Worm (Caenorhabditis elegans) whole organism, midembryonic: ENCODE measurements around the gene C47A10.12.

Experiments
- T22C8.4 ChIP-seq: fragments of 200-800 bp; sonication (Bioruptor generic); IDR thresholded peaks from 2 replicates; pipeline ENCODE4 v1.3.6; 2022; ENCODE audit warnings: missing genetic modification characterization, missing compliant biosample characterization
- cog-1 ChIP-seq: sonication (generic microtip); optimal IDR thresholded peaks from 2 replicates; lab custom pipeline; 2016; ENCODE audit warnings: missing genetic modification characterization, missing compliant biosample characterization
- flt-1 ChIP-seq: fragments of 200-800 bp; sonication (Bioruptor generic); IDR thresholded peaks from 2 replicates; pipeline ENCODE4 v1.3.6; 2022; ENCODE audit warnings: missing genetic modification characterization, missing compliant biosample characterization
- klf-2 ChIP-seq: fragments of 200-800 bp; sonication (Bioruptor generic); conservative IDR thresholded peaks from 2 replicates; pipeline ENCODE4 v1.3.6; 2022; ENCODE audit warnings: missing genetic modification reagents, missing genetic modification characterization, missing compliant biosample characterization
- med-1 ChIP-seq: sonication (generic microtip); optimal IDR thresholded peaks from 2 replicates; lab custom pipeline; 2017; ENCODE audit warnings: missing genetic modification characterization, mild to moderate bottlenecking, missing compliant biosample characterization, antibody characterized with exemption, missing genetic modification reagents; ENCODE audit not compliant: insufficient read depth
- ref-1 ChIP-seq: fragments of 200-800 bp; sonication (Bioruptor generic); conservative IDR thresholded peaks from 2 replicates; pipeline ENCODE4 v1.3.6; 2022; ENCODE audit warnings: missing genetic modification reagents, missing genetic modification characterization, missing compliant biosample characterization
- tab-1 ChIP-seq: fragments of 200-800 bp; sonication (Bioruptor generic); IDR thresholded peaks from 2 replicates; pipeline ENCODE4 v1.3.6; 2022; ENCODE audit warnings: missing genetic modification characterization, missing compliant biosample characterization
- ztf-23 ChIP-seq: fragments of 200-800 bp; sonication (Bioruptor generic); IDR thresholded peaks from 2 replicates; pipeline ENCODE4 v1.3.6; 2022; ENCODE audit warnings: missing genetic modification reagents, missing genetic modification characterization, missing compliant biosample characterization
- ztf-29 ChIP-seq: fragments of 200-800 bp; sonication (Bioruptor generic); IDR thresholded peaks from 2 replicates; pipeline ENCODE4 v1.3.6; 2022; ENCODE audit warnings: missing genetic modification reagents, missing genetic modification characterization, missing compliant biosample characterization

The C47A10.12 gene

ce11 chrV:17777624-17778023, at the start of gene C47A10.12:
Gene C47A10.12, plus strand, starts transcription at chrV:17777924.
- TF ChIP-seq med-1 (GFP tag; lab: Kevin White, UChicago) (no peak), T22C8.4 (GFP tag; lab: Robert Waterston, UW) (no peak), ztf-23 (no peak)

ce11 chrV:17728336-17728735, 49.4 kb upstream of the C47A10.12 start:
- TF ChIP-seq cog-1 = no peak
- TF ChIP-seq klf-2 = no peak
- no peak for TF ChIP-seq T22C8.4 (GFP tag; lab: Robert Waterston, UW)
- TF ChIP-seq ztf-29 (GFP tag; lab: Robert Waterston, UW) = no peak
- no peak for TF ChIP-seq tab-1 (GFP tag; lab: Robert Waterston, UW)
- no peak for TF ChIP-seq med-1 (GFP tag; lab: Kevin White, UChicago)
- TF ChIP-seq ref-1 (GFP tag; lab: Robert Waterston, UW) = no peak
- TF ChIP-seq flt-1 (GFP tag; lab: Robert Waterston, UW) = no peak
- no peak for TF ChIP-seq ztf-23

ce11 chrV:17728757-17729156, 49.0 kb upstream of the C47A10.12 start:
- TF ChIP-seq cog-1 (no peak), ref-1 (GFP tag; lab: Robert Waterston, UW) (no peak), ztf-29 (GFP tag; lab: Robert Waterston, UW) (no peak), klf-2 (no peak), T22C8.4 (GFP tag; lab: Robert Waterston, UW) (no peak), flt-1 (GFP tag; lab: Robert Waterston, UW) (no peak), tab-1 (GFP tag; lab: Robert Waterston, UW) (no peak), med-1 (GFP tag; lab: Kevin White, UChicago) (no peak), ztf-23 (no peak)

- TF ChIP-seq T22C8.4 (GFP tag; lab: Robert Waterston, UW) (no peak), med-1 (GFP tag; lab: Kevin White, UChicago) (no peak), ztf-23 (no peak), ref-1 (GFP tag; lab: Robert Waterston, UW) (no peak), ztf-29 (GFP tag; lab: Robert Waterston, UW) (no peak), tab-1 (GFP tag; lab: Robert Waterston, UW) (no peak), cog-1 (no peak), klf-2 (no peak), flt-1 (GFP tag; lab: Robert Waterston, UW) (no peak)
Measured at ce11 chrV:17732516-17732915, 45.2 kb upstream of the C47A10.12 start, which contains the start of gene twk-42. Gene twk-42, minus strand, starts transcription at chrV:17732616.

ce11 chrV:17739801-17740200, 37.9 kb upstream of the C47A10.12 start, which contains the start of gene cutl-4:
Gene cutl-4, minus strand, starts transcription at chrV:17739901.
- TF ChIP-seq klf-2 (no peak), flt-1 (GFP tag; lab: Robert Waterston, UW) (no peak), tab-1 (GFP tag; lab: Robert Waterston, UW) (no peak), T22C8.4 (GFP tag; lab: Robert Waterston, UW) (no peak), ref-1 (GFP tag; lab: Robert Waterston, UW) (no peak), ztf-23 (no peak), med-1 (GFP tag; lab: Kevin White, UChicago) (no peak), ztf-29 (GFP tag; lab: Robert Waterston, UW) (no peak), cog-1 (no peak)

ce11 chrV:17743802-17744201, 33.9 kb upstream of the C47A10.12 start:
- TF ChIP-seq klf-2 (no peak), ztf-29 (GFP tag; lab: Robert Waterston, UW) (no peak), med-1 (GFP tag; lab: Kevin White, UChicago) (no peak), flt-1 (GFP tag; lab: Robert Waterston, UW) (no peak), cog-1 (no peak), tab-1 (GFP tag; lab: Robert Waterston, UW) (no peak), ztf-23 (no peak), T22C8.4 (GFP tag; lab: Robert Waterston, UW) (no peak), ref-1 (GFP tag; lab: Robert Waterston, UW) (no peak)

ce11 chrV:17746959-17747358, 30.8 kb upstream of the C47A10.12 start, which contains the start of gene twk-36:
Gene twk-36, minus strand, starts transcription at chrV:17747059.
- TF ChIP-seq med-1 (GFP tag; lab: Kevin White, UChicago) = no peak
- TF ChIP-seq klf-2 = no peak
- no peak for TF ChIP-seq T22C8.4 (GFP tag; lab: Robert Waterston, UW)
- TF ChIP-seq ztf-29 (GFP tag; lab: Robert Waterston, UW) = no peak
- no peak for TF ChIP-seq tab-1 (GFP tag; lab: Robert Waterston, UW)
- TF ChIP-seq ref-1 (GFP tag; lab: Robert Waterston, UW) = no peak
- TF ChIP-seq ztf-23 = no peak
- no peak for TF ChIP-seq flt-1 (GFP tag; lab: Robert Waterston, UW)
- no peak for TF ChIP-seq cog-1

- TF ChIP-seq klf-2 = no peak
- no peak for TF ChIP-seq T22C8.4 (GFP tag; lab: Robert Waterston, UW)
- TF ChIP-seq flt-1 (GFP tag; lab: Robert Waterston, UW) = no peak
Measured at ce11 chrV:17749181-17749580, 28.5 kb upstream of the C47A10.12 start, which contains the start of gene R12G8.1. Gene R12G8.1, minus strand, starts transcription at chrV:17749243.

ce11 chrV:17752340-17752739, 25.4 kb upstream of the C47A10.12 start:
- no peak for TF ChIP-seq cog-1
- no peak for TF ChIP-seq flt-1 (GFP tag; lab: Robert Waterston, UW)

- no peak for TF ChIP-seq flt-1 (GFP tag; lab: Robert Waterston, UW)
- no peak for TF ChIP-seq ztf-23
- TF ChIP-seq T22C8.4 (GFP tag; lab: Robert Waterston, UW) = no peak
- TF ChIP-seq ref-1 (GFP tag; lab: Robert Waterston, UW) = no peak
- no peak for TF ChIP-seq ztf-29 (GFP tag; lab: Robert Waterston, UW)
- no peak for TF ChIP-seq klf-2
- no peak for TF ChIP-seq med-1 (GFP tag; lab: Kevin White, UChicago)
- no peak for TF ChIP-seq tab-1 (GFP tag; lab: Robert Waterston, UW)
Measured at ce11 chrV:17754999-17755398, 22.7 kb upstream of the C47A10.12 start.
